Worm (Caenorhabditis elegans): ENCODE results near the gene nhr-10.

- no peak for TF ChIP-seq him-1 (tag; optimal IDR thresholded peaks at IDR 0.05)
- no peak for TF ChIP-seq dao-5 (tag; optimal IDR thresholded peaks at IDR 0.05)
These were observed 28.1 kb downstream of the nhr-10 start for ce11 chrIII:7087180-7087579.

Measured in whole organism, L4/young adult.